Worm (Caenorhabditis elegans): Measurements from ENCODE around the gene Y102A11A.3.

DNA sequence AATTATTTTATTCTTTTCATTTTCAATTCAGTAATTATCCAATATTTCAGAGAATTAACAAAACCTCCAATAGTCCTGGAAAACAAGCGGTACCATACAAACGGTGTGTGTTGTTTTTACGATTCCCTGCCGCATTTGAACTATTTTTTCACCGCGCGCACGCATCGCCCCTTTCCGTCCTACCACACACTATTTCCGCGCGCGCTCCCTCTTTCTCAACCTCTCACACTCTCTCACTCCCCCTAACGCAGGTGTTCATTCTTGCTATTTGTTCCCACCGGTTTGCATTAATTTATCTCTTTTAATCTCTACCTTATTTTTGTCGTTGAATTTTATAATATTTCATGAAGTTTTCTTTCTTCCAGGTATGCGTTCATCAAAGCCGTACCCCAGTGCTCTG lies 41.2 kb upstream of the Y102A11A.3 start, which contains the start of gene F52D2.12:
- no peak for TF ChIP-seq F13H6.1 (tag; optimal IDR thresholded peaks at IDR 0.05)
- TF ChIP-seq egl-27 (tag; optimal IDR thresholded peaks at IDR 0.05) = no peak
- TF ChIP-seq unc-62 (GFP tag; optimal IDR thresholded peaks at IDR 0.05) = no peak
